Fruit fly (Drosophila melanogaster): Measurements from ENCODE around the gene Ssdp.
A peak's percentile ranks its signal among the peaks of the same experiment; 100 is the strongest.

The Ssdp gene

dm6 chr3R:18242089-18242955 lies 42.9 kb upstream of the Ssdp start, which contains the start of the genes CG7156 and 14-3-3epsilon:
Gene CG7156 (minus strand): TSS chr3R:18242159.
Gene 14-3-3epsilon (plus strand): TSS chr3R:18242531.
- no peak for TF ChIP-seq dan (GFP tag; IDR thresholded peaks at IDR 0.05)
- TF ChIP-seq caup (GFP tag; optimal IDR thresholded peaks at IDR 0.05; ENCODE audit: severe bottlenecking) = no peak
- no peak for TF ChIP-seq CG10959 (GFP tag; IDR thresholded peaks at IDR 0.05)
- no peak for TF ChIP-seq sisA (GFP tag; IDR thresholded peaks at IDR 0.05)
- no peak for TF ChIP-seq Sox100B (GFP tag; optimal IDR thresholded peaks at IDR 0.05)
- no peak for TF ChIP-seq CG17612 (GFP tag; IDR thresholded peaks at IDR 0.05)
- no peak for TF ChIP-seq CG10431 (GFP tag; optimal IDR thresholded peaks at IDR 0.05)
- no peak for TF ChIP-seq CG13894 (tag; optimal IDR thresholded peaks at IDR 0.05)
- TF ChIP-seq Hr51 (GFP tag; optimal IDR thresholded peaks at IDR 0.05) = no peak
- no peak for TF ChIP-seq CG8765 (GFP tag; IDR thresholded peaks at IDR 0.05)
- TF ChIP-seq CG17359 (tag; optimal IDR thresholded peaks at IDR 0.05) = peak; percentile 41
- no peak for TF ChIP-seq CG4820 (GFP tag; optimal IDR thresholded peaks at IDR 0.05)
- TF ChIP-seq Sox102F (GFP tag; optimal IDR thresholded peaks at IDR 0.05) = no peak
- TF ChIP-seq CG31365 (tag; optimal IDR thresholded peaks at IDR 0.05) = no peak
- TF ChIP-seq fru (optimal IDR thresholded peaks at IDR 0.05) = no peak
- peak; percentile 30 for TF ChIP-seq CG1602 (GFP tag; optimal IDR thresholded peaks at IDR 0.05)
- peak; percentile 36; the same call in 1 of the 2 replicates for TF ChIP-seq seq (GFP tag; IDR thresholded peaks at IDR 0.05)
- peak; percentile 55 for TF ChIP-seq inv (GFP tag; IDR thresholded peaks at IDR 0.05; ENCODE audit: partially characterized antibody)
- TF ChIP-seq CG17912 (GFP tag; optimal IDR thresholded peaks at IDR 0.05) = no peak
- TF ChIP-seq CG17186 (GFP tag; optimal IDR thresholded peaks at IDR 0.05) = peak; percentile 94
- TF ChIP-seq CG13123 (GFP tag; optimal IDR thresholded peaks at IDR 0.05) = no peak
- no peak for TF ChIP-seq grn (GFP tag; optimal IDR thresholded peaks at IDR 0.05)
- TF ChIP-seq CG13424 (tag; optimal IDR thresholded peaks at IDR 0.05) = peak; percentile 26
- no peak for TF ChIP-seq Ssrp (tag; optimal IDR thresholded peaks at IDR 0.05)
- TF ChIP-seq ind (GFP tag; optimal IDR thresholded peaks at IDR 0.05) = peak; percentile 32
- peak; percentile 33; the same call in 1 of the 2 replicates for TF ChIP-seq CG6689 (GFP tag; IDR thresholded peaks at IDR 0.05)
- peak; percentile 8 for TF ChIP-seq Oli (tag; optimal IDR thresholded peaks at IDR 0.05)
- TF ChIP-seq CG18764 (GFP tag; optimal IDR thresholded peaks at IDR 0.05) = peak; percentile 37
- TF ChIP-seq CG32767 (GFP tag; IDR thresholded peaks at IDR 0.05) = peak; percentile 63
- peak; percentile 22 for TF ChIP-seq CG4707 (GFP tag; optimal IDR thresholded peaks at IDR 0.05)
- peak; percentile 49 for TF ChIP-seq CG33213 (GFP tag; optimal IDR thresholded peaks at IDR 0.05)
- TF ChIP-seq knrl (GFP tag; IDR thresholded peaks at IDR 0.05; ENCODE audit: partially characterized antibody) = peak; percentile 60
- TF ChIP-seq ci (GFP tag; IDR thresholded peaks at IDR 0.05) = peak; percentile 72
- no peak for TF ChIP-seq CG9609 (GFP tag; optimal IDR thresholded peaks at IDR 0.05)
- peak; percentile 39 for TF ChIP-seq CG13296 (GFP tag; optimal IDR thresholded peaks at IDR 0.05)
- TF ChIP-seq CG7372 (GFP tag; IDR thresholded peaks at IDR 0.05) = no peak
- TF ChIP-seq trh (GFP tag; optimal IDR thresholded peaks at IDR 0.05) = no peak
- TF ChIP-seq gro (GFP tag; optimal IDR thresholded peaks at IDR 0.05) = no peak
- TF ChIP-seq odd (GFP tag; optimal IDR thresholded peaks at IDR 0.05) = peak; percentile 26
- peak; percentile 45 for TF ChIP-seq CG18011 (GFP tag; optimal IDR thresholded peaks at IDR 0.05)
- 0 out of 2 replicates have a peak, but pooled peaks have one; percentile 25 for TF ChIP-seq CG32772 (GFP tag; IDR thresholded peaks at IDR 0.05)
- TF ChIP-seq CG11695 (GFP tag; IDR thresholded peaks at IDR 0.05) = no peak
- peak; percentile 59 for TF ChIP-seq Myb (GFP tag; optimal IDR thresholded peaks at IDR 0.05)
- no peak for TF ChIP-seq HLH3B (GFP tag; IDR thresholded peaks at IDR 0.05)
- TF ChIP-seq Dek (tag; optimal IDR thresholded peaks at IDR 0.05) = no peak
- TF ChIP-seq shn (GFP tag; optimal IDR thresholded peaks at IDR 0.05) = no peak
- TF ChIP-seq Xrp1 (GFP tag; IDR thresholded peaks at IDR 0.05) = peak; percentile 60
- TF ChIP-seq ken (GFP tag; IDR thresholded peaks at IDR 0.05) = no peak
- 0 out of 3 replicates have a peak, but pooled peaks have one; percentile 15 for TF ChIP-seq H15 (GFP tag; IDR thresholded peaks at IDR 0.05)
- TF ChIP-seq klu (GFP tag; IDR thresholded peaks at IDR 0.05) = no peak

All from whole organism, embryonic.